Fruit fly (Drosophila melanogaster) whole organism, embryonic: Measurements from ENCODE around the gene alpha-Man-Ia.

Source experiments
- Bgb ChIP-seq: fragments of 200-800 bp; sonication (Bioruptor generic); IDR thresholded peaks from 2 replicates; pipeline ENCODE4 v1.3.6; 2022; ENCODE audit warnings: missing biosample characterization, missing genetic modification characterization; ENCODE audit not compliant: partially characterized antibody
- CG11093 ChIP-seq: fragments of 200-800 bp; sonication (Bioruptor generic); IDR thresholded peaks from 3 replicates; pipeline ENCODE4 v1.3.6; 2022; ENCODE audit warnings: missing biosample characterization, missing genetic modification characterization
- CG11723 ChIP-seq: fragments of 200-800 bp; sonication (Bioruptor generic); optimal IDR thresholded peaks from 2 replicates; lab custom pipeline; 2017; ENCODE audit warnings: missing biosample characterization, mild to moderate bottlenecking, missing genetic modification characterization
- CG12744 ChIP-seq: fragments of 200-800 bp; sonication (Bioruptor generic); optimal IDR thresholded peaks from 2 replicates; lab custom pipeline; 2016; ENCODE audit warnings: missing biosample characterization, missing genetic modification characterization
- CG13775 ChIP-seq: fragments of 200-800 bp; sonication (Bioruptor generic); optimal IDR thresholded peaks from 3 replicates; lab custom pipeline; 2017; ENCODE audit warnings: missing biosample characterization, mild to moderate bottlenecking, missing genetic modification characterization
- CG14667 ChIP-seq: fragments of 200-800 bp; sonication (Bioruptor generic); IDR thresholded peaks from 2 replicates; pipeline ENCODE4 v1.3.6; 2022; ENCODE audit warnings: missing biosample characterization, missing genetic modification characterization
- CG15601 ChIP-seq: fragments of 200-800 bp; sonication (Bioruptor generic); optimal IDR thresholded peaks from 3 replicates; lab custom pipeline; 2019; ENCODE audit warnings: missing biosample characterization, mild to moderate bottlenecking, missing genetic modification characterization, moderate library complexity
- CG17568 ChIP-seq: fragments of 200-800 bp; sonication (Bioruptor generic); optimal IDR thresholded peaks from 2 replicates; lab custom pipeline; 2018; ENCODE audit warnings: missing biosample characterization, mild to moderate bottlenecking, missing genetic modification characterization, moderate library complexity
- CG17912 ChIP-seq: fragments of 200-800 bp; sonication (Bioruptor generic); optimal IDR thresholded peaks from 2 replicates; lab custom pipeline; 2018; ENCODE audit warnings: missing biosample characterization, mild to moderate bottlenecking, missing genetic modification characterization
- CG2678 ChIP-seq: fragments of 200-800 bp; sonication (Bioruptor generic); optimal IDR thresholded peaks from 3 replicates; lab custom pipeline; 2019; ENCODE audit warnings: missing biosample characterization, mild to moderate bottlenecking, missing genetic modification characterization, moderate library complexity
- CG31365 ChIP-seq: fragments of 200-800 bp; sonication (Bioruptor generic); optimal IDR thresholded peaks from 2 replicates; lab custom pipeline; 2018; ENCODE audit warnings: missing biosample characterization, mild to moderate bottlenecking, missing genetic modification characterization
- CG3726 ChIP-seq: fragments of 200-800 bp; sonication (Bioruptor generic); IDR thresholded peaks from 3 replicates; pipeline ENCODE4, ENCODE4 v1.3.6; 2022; ENCODE audit warnings: missing biosample characterization, missing genetic modification characterization
- CG42726 ChIP-seq: fragments of 200-800 bp; sonication (Bioruptor generic); IDR thresholded peaks from 2 replicates; pipeline ENCODE4 v1.3.6; 2022; ENCODE audit warnings: missing biosample characterization, missing genetic modification characterization; ENCODE audit not compliant: partially characterized antibody
- CG43689 ChIP-seq: fragments of 200-800 bp; sonication (Bioruptor generic); IDR thresholded peaks from 2 replicates; pipeline ENCODE4 v1.3.6; 2022; ENCODE audit warnings: missing biosample characterization, missing genetic modification characterization
- CG5245 ChIP-seq: fragments of 200-800 bp; sonication (Bioruptor generic); optimal IDR thresholded peaks from 3 replicates; lab custom pipeline; 2016; ENCODE audit warnings: missing biosample characterization, missing genetic modification characterization
- Drgx ChIP-seq: fragments of 200-800 bp; sonication (Bioruptor generic); IDR thresholded peaks from 2 replicates; pipeline ENCODE4 v1.3.6; 2022; ENCODE audit warnings: missing biosample characterization, missing genetic modification characterization
- Gug ChIP-seq: fragments of 200-800 bp; sonication (Bioruptor generic); IDR thresholded peaks from 4 replicates; pipeline ENCODE4 v1.3.6; 2022; ENCODE audit warnings: missing biosample characterization, missing genetic modification characterization
- Lhr ChIP-seq: fragments of 200-800 bp; sonication (Bioruptor generic); optimal IDR thresholded peaks from 3 replicates; lab custom pipeline; 2017; ENCODE audit warnings: mild to moderate bottlenecking, missing biosample characterization, missing genetic modification reagents, missing genetic modification characterization
- Mrtf ChIP-seq: fragments of 200-800 bp; sonication (Bioruptor generic); IDR thresholded peaks from 3 replicates; pipeline ENCODE4 v1.3.6; 2022; ENCODE audit warnings: missing biosample characterization, missing genetic modification characterization
- Scr ChIP-seq: fragments of 200-800 bp; sonication (Bioruptor generic); IDR thresholded peaks from 2 replicates; pipeline ENCODE4 v1.3.6; 2022; ENCODE audit warnings: missing biosample characterization, missing genetic modification characterization; ENCODE audit not compliant: partially characterized antibody
- Sin3A ChIP-seq: fragments of >200 bp; optimal IDR thresholded peaks from 2 replicates; lab custom pipeline; 2018
- abd-A ChIP-seq: fragments of 200-800 bp; sonication (Bioruptor generic); optimal IDR thresholded peaks from 3 replicates; lab custom pipeline; 2019; ENCODE audit warnings: missing biosample characterization, mild to moderate bottlenecking, missing genetic modification characterization, moderate library complexity
- ci ChIP-seq: fragments of 200-800 bp; sonication (Bioruptor generic); IDR thresholded peaks from 3 replicates; pipeline ENCODE4 v1.3.6; 2022; ENCODE audit warnings: missing biosample characterization, missing genetic modification characterization
- croc ChIP-seq: fragments of 200-800 bp; sonication (Bioruptor generic); conservative IDR thresholded peaks from 3 replicates; pipeline ENCODE4 v1.3.6; 2022; ENCODE audit warnings: missing biosample characterization, missing genetic modification characterization
- dpn ChIP-seq, 2 experiments: fragments of 200-800 bp; sonication (Bioruptor generic); optimal IDR thresholded peaks; 3 replicates each; lab custom pipeline; 2016; ENCODE audit warnings: missing biosample characterization in 2 of 2, missing genetic modification characterization in 2 of 2
- dysf ChIP-seq: fragments of 200-800 bp; sonication (Bioruptor generic); IDR thresholded peaks from 3 replicates; pipeline ENCODE4 v1.3.6; 2022; ENCODE audit warnings: missing biosample characterization, missing genetic modification characterization
- gcm2 ChIP-seq: fragments of 200-800 bp; sonication (Bioruptor generic); optimal IDR thresholded peaks from 2 replicates; lab custom pipeline; 2016; ENCODE audit warnings: missing biosample characterization, missing genetic modification characterization
- gem ChIP-seq: fragments of 200-800 bp; sonication (Bioruptor generic); optimal IDR thresholded peaks from 2 replicates; lab custom pipeline; 2019; ENCODE audit warnings: missing biosample characterization, mild to moderate bottlenecking, missing genetic modification characterization, moderate library complexity
- gt ChIP-seq: fragments of 200-800 bp; sonication (Bioruptor generic); IDR thresholded peaks from 2 replicates; pipeline ENCODE4 v1.3.6; 2022; ENCODE audit warnings: missing biosample characterization, missing genetic modification characterization
- ind ChIP-seq: fragments of 200-800 bp; sonication (Bioruptor generic); optimal IDR thresholded peaks from 3 replicates; lab custom pipeline; 2016; ENCODE audit warnings: missing biosample characterization, missing genetic modification characterization
- jigr1 ChIP-seq: fragments of 200-800 bp; sonication (Bioruptor generic); IDR thresholded peaks from 3 replicates; pipeline ENCODE4 v1.3.6; 2022; ENCODE audit warnings: missing biosample characterization, missing genetic modification characterization
- lbe ChIP-seq: fragments of 200-800 bp; sonication (Bioruptor generic); optimal IDR thresholded peaks from 2 replicates; lab custom pipeline; 2016; ENCODE audit warnings: missing biosample characterization, mild to moderate bottlenecking, missing genetic modification characterization
- lilli ChIP-seq: fragments of 200-800 bp; sonication (Bioruptor generic); optimal IDR thresholded peaks from 3 replicates; lab custom pipeline; 2016; ENCODE audit warnings: missing biosample characterization, missing genetic modification characterization
- maf-S ChIP-seq: fragments of 200-800 bp; sonication (Bioruptor generic); optimal IDR thresholded peaks from 2 replicates; lab custom pipeline; 2016; ENCODE audit warnings: missing biosample characterization, missing genetic modification characterization
- mam ChIP-seq: fragments of 200-800 bp; sonication (Bioruptor generic); optimal IDR thresholded peaks from 3 replicates; lab custom pipeline; 2016; ENCODE audit warnings: missing biosample characterization, missing genetic modification characterization
- nmo ChIP-seq: fragments of 200-800 bp; sonication (Bioruptor generic); optimal IDR thresholded peaks from 2 replicates; lab custom pipeline; 2018; ENCODE audit warnings: missing biosample characterization, mild to moderate bottlenecking, missing genetic modification characterization, moderate library complexity
- onecut ChIP-seq: fragments of 200-800 bp; sonication (Bioruptor generic); IDR thresholded peaks from 2 replicates; pipeline ENCODE4 v1.3.6; 2022; ENCODE audit warnings: missing biosample characterization, missing genetic modification characterization
- pan ChIP-seq, 4 experiments: fragments of >200 bp in 3 of 4; fragments of 200-800 bp in 1 of 4; sonication (Bioruptor generic) in 1 of 4; optimal IDR thresholded peaks in 3 of 4; IDR thresholded peaks in 1 of 4; 2 replicates each; pipeline versions ENCODE4 v1.3.6 to Lab custom; 2017 to 2022; ENCODE audit warnings: missing biosample characterization in 2 of 4, missing genetic modification characterization in 2 of 4, mixed read lengths in 1 of 4
- pfk ChIP-seq: fragments of 200-800 bp; sonication (Bioruptor generic); optimal IDR thresholded peaks from 2 replicates; lab custom pipeline; 2018; ENCODE audit warnings: missing biosample characterization, mild to moderate bottlenecking, missing genetic modification characterization, moderate library complexity
- row ChIP-seq: fragments of 200-800 bp; sonication (Bioruptor generic); IDR thresholded peaks from 3 replicates; pipeline ENCODE4 v1.3.6; 2022; ENCODE audit warnings: missing biosample characterization, missing genetic modification characterization
- sens-2 ChIP-seq: fragments of 200-800 bp; sonication (Bioruptor generic); IDR thresholded peaks from 2 replicates; pipeline ENCODE4 v1.3.6; 2022; ENCODE audit warnings: missing biosample characterization, missing genetic modification characterization
- seq ChIP-seq: fragments of 200-800 bp; sonication (Bioruptor generic); IDR thresholded peaks from 2 replicates; pipeline ENCODE4 v1.3.6; 2022; ENCODE audit warnings: missing biosample characterization, missing genetic modification characterization
- trem ChIP-seq: fragments of 200-800 bp; optimal IDR thresholded peaks from 3 replicates; lab custom pipeline; 2019; ENCODE audit warnings: missing biosample characterization, mild to moderate bottlenecking, missing genetic modification characterization, moderate library complexity
- unc-4 ChIP-seq: fragments of 200-800 bp; sonication (Bioruptor generic); IDR thresholded peaks from 2 replicates; pipeline ENCODE4 v1.3.6; 2022; ENCODE audit warnings: missing biosample characterization, missing genetic modification characterization; ENCODE audit not compliant: partially characterized antibody
- zen ChIP-seq: fragments of 200-800 bp; sonication (Bioruptor generic); optimal IDR thresholded peaks from 3 replicates; lab custom pipeline; 2018; ENCODE audit warnings: missing biosample characterization, mild to moderate bottlenecking, missing genetic modification characterization, moderate library complexity
- zfh2 ChIP-seq: fragments of 200-800 bp; sonication (Bioruptor generic); optimal IDR thresholded peaks from 2 replicates; lab custom pipeline; 2016; ENCODE audit warnings: missing biosample characterization, missing genetic modification characterization

The alpha-Man-Ia gene

DNA sequence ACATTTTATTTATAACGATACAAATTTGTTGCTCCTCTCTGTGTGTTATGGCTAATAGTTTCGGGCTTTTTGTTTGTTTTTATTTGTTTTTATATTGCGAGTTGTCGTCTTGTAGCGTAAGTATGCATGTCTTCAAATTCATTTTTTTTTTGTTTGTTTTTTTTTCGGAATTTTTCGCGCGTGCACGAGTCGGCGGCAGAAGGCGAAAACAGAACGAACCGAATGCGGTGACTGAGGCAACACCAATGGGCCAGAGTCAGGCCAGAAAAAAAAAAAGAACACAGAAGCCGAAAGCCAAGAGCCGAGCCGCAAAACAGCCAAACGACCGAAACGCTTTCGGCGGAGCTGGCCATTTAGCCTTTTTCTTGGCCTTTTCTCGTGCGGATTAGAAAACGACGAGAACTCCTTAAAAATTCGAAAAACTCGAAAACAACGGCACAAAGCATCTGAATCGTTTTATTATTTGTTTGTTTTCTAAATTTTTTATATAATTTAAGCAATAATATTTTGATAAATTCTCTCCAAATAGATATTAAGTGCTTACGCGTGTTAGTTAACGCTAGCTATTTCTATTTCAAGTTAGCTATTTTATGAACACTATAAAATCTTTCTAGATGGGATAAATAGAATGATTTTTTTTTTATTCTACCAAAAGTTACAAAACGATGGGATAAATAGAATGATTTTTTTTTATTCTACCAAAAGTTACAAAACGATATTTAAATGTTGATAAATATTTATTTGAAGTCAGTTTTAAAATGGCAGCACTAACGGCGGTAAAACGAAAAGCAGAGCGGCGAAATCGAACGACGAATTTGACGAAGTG is 35.6 kb downstream of the alpha-Man-Ia start (continued):
- TF ChIP-seq zen (tag; lab: Kevin White, UChicago) (no peak), CG11093 (no peak), dpn (GFP tag; optimal IDR thresholded peaks at IDR 0.05; lab: Kevin White, UChicago) (no peak), unc-4 (no peak), Mrtf (GFP tag; lab: Robert Waterston, UW) (no peak), CG2678 (tag; lab: Kevin White, UChicago) (peak; percentile 24), dysf (GFP tag; lab: Robert Waterston, UW) (no peak), CG31365 (tag; lab: Kevin White, UChicago) (no peak), mam (GFP tag; lab: Kevin White, UChicago) (no peak), lbe (GFP tag; lab: Kevin White, UChicago) (no peak), croc (GFP tag; lab: Robert Waterston, UW) (no peak), CG17568 (GFP tag; lab: Kevin White, UChicago) (no peak), CG12744 (no peak), Drgx (peak; percentile 43; the same call in 1 of the 2 replicates), seq (GFP tag; lab: Robert Waterston, UW) (no peak), gt (GFP tag; lab: Robert Waterston, UW) (no peak), gcm2 (GFP tag; lab: Kevin White, UChicago) (no peak), CG3726 (no peak), row (GFP tag; lab: Robert Waterston, UW) (peak; percentile 55; the same call in 2 of the 3 replicates), Gug (GFP tag; lab: Robert Waterston, UW) (no peak), nmo (no peak), CG43689 (GFP tag; lab: Robert Waterston, UW) (no peak), CG13775 (GFP tag; lab: Kevin White, UChicago) (peak; percentile 8), CG11723 (GFP tag; lab: Kevin White, UChicago) (no peak), abd-A (tag; lab: Kevin White, UChicago) (no peak), Scr (GFP tag; lab: Robert Waterston, UW) (no peak), pfk (GFP tag; lab: Kevin White, UChicago) (peak; percentile 57), zfh2 (GFP tag; lab: Kevin White, UChicago) (no peak), jigr1 (no peak), Lhr (no peak), maf-S (GFP tag; lab: Kevin White, UChicago) (no peak), CG15601 (no peak), lilli (GFP tag; lab: Kevin White, UChicago) (no peak), CG17912 (GFP tag; lab: Kevin White, UChicago) (no peak), Sin3A (no peak), CG42726 (GFP tag; lab: Robert Waterston, UW) (no peak), pan (optimal IDR thresholded peaks at IDR 0.05; lab: Kevin White, UChicago) (no peak), pan (GFP tag; optimal IDR thresholded peaks at IDR 0.05 in 1 of 2, IDR thresholded peaks at IDR 0.05 in 1 of 2) (no peak), ind (GFP tag; lab: Kevin White, UChicago) (no peak), CG14667 (GFP tag; lab: Robert Waterston, UW) (no peak), gem (tag; lab: Kevin White, UChicago) (peak; percentile 32), trem (tag; lab: Kevin White, UChicago) (no peak), Bgb (GFP tag; lab: Robert Waterston, UW) (no peak), ci (GFP tag; lab: Robert Waterston, UW) (no peak), sens-2 (no peak), CG5245 (GFP tag; lab: Kevin White, UChicago) (no peak), onecut (GFP tag; lab: Robert Waterston, UW) (no peak)
